Worm (Caenorhabditis elegans) whole organism, L4 larva: ENCODE measurements around the gene F47E1.1.

ENCODE experiments used
- D1046.2 ChIP-seq: fragments of 200-800 bp; sonication (Bioruptor generic); IDR thresholded peaks from 2 replicates; pipeline ENCODE4 v1.3.6; 2022; ENCODE audit warnings: missing genetic modification characterization, missing compliant biosample characterization
- T26A8.4 ChIP-seq: fragments of 200-800 bp; sonication (Bioruptor generic); IDR thresholded peaks from 2 replicates; pipeline ENCODE4 v1.3.6; 2022; ENCODE audit warnings: missing genetic modification characterization, missing compliant biosample characterization
- Y48G9A.11 ChIP-seq: fragments of 200-800 bp; sonication (Bioruptor generic); IDR thresholded peaks from 2 replicates; pipeline ENCODE4 v1.3.6; 2022; ENCODE audit warnings: missing genetic modification reagents, missing genetic modification characterization, missing compliant biosample characterization
- Y5F2A.4 ChIP-seq: fragments of 200-800 bp; sonication (Bioruptor generic); optimal IDR thresholded peaks from 2 replicates; lab custom pipeline; 2018; ENCODE audit warnings: mild to moderate bottlenecking, missing genetic modification characterization, missing compliant biosample characterization
- aly-2 ChIP-seq: sonication (generic microtip); optimal IDR thresholded peaks from 2 replicates; lab custom pipeline; 2018; ENCODE audit warnings: missing biosample characterization, missing genetic modification characterization
- attf-4 ChIP-seq: sonication (generic microtip); optimal IDR thresholded peaks from 3 replicates; lab custom pipeline; 2017; ENCODE audit warnings: missing biosample characterization, missing genetic modification characterization
- ceh-20 ChIP-seq: fragments of 200-800 bp; sonication (Bioruptor generic); IDR thresholded peaks from 2 replicates; pipeline ENCODE4 v1.3.6; 2022; ENCODE audit warnings: missing genetic modification reagents, missing genetic modification characterization, missing compliant biosample characterization
- ctbp-1 ChIP-seq: fragments of 200-800 bp; sonication (Bioruptor generic); IDR thresholded peaks from 2 replicates; pipeline ENCODE4 v1.3.6; 2022; ENCODE audit warnings: missing genetic modification reagents, missing genetic modification characterization, missing compliant biosample characterization
- daf-16 ChIP-seq, 3 experiments: sonication (generic microtip); optimal IDR thresholded peaks; 2 replicates each; lab custom pipeline; 2016 to 2017; ENCODE audit warnings: missing genetic modification characterization in 3 of 3, missing genetic modification reagents in 3 of 3, mild to moderate bottlenecking in 2 of 3, missing compliant biosample characterization in 2 of 3, missing biosample characterization in 1 of 3, moderate library complexity in 1 of 3
- daf-8 ChIP-seq: fragments of 200-800 bp; sonication (Bioruptor generic); IDR thresholded peaks from 2 replicates; pipeline ENCODE4 v1.3.6; 2022; ENCODE audit warnings: missing genetic modification characterization, missing compliant biosample characterization
- dmd-6 ChIP-seq: fragments of 200-800 bp; sonication (Bioruptor generic); IDR thresholded peaks from 2 replicates; pipeline ENCODE4 v1.3.6; 2022; ENCODE audit warnings: missing genetic modification reagents, missing genetic modification characterization, missing compliant biosample characterization
- dve-1 ChIP-seq: sonication (generic microtip); optimal IDR thresholded peaks from 2 replicates; lab custom pipeline; 2017; ENCODE audit warnings: antibody characterized with exemption, mild to moderate bottlenecking, missing genetic modification characterization, missing compliant biosample characterization; ENCODE audit not compliant: insufficient read depth
- egl-43 ChIP-seq: fragments of 200-800 bp; sonication (Bioruptor generic); IDR thresholded peaks from 2 replicates; pipeline ENCODE4 v1.3.6; 2022; ENCODE audit warnings: missing genetic modification reagents, missing genetic modification characterization, missing compliant biosample characterization
- hif-1 ChIP-seq, 2 experiments: sonication (generic microtip); optimal IDR thresholded peaks; 2 replicates each; lab custom pipeline; 2016 to 2017; ENCODE audit warnings: missing compliant biosample characterization in 2 of 2, missing genetic modification characterization in 2 of 2, missing genetic modification reagents in 2 of 2, missing genotype in 2 of 2, mild to moderate bottlenecking in 1 of 2
- hlh-11 ChIP-seq: fragments of 200-800 bp; sonication (Bioruptor generic); optimal IDR thresholded peaks from 2 replicates; lab custom pipeline; 2018; ENCODE audit warnings: mild to moderate bottlenecking, missing genetic modification characterization, missing compliant biosample characterization
- hlh-30 ChIP-seq: sonication (generic microtip); optimal IDR thresholded peaks from 2 replicates; lab custom pipeline; 2017; ENCODE audit warnings: antibody characterized with exemption, mild to moderate bottlenecking, missing genetic modification characterization, missing compliant biosample characterization; ENCODE audit not compliant: insufficient read depth
- lin-1 ChIP-seq: fragments of 200-800 bp; sonication (Bioruptor generic); IDR thresholded peaks from 2 replicates; pipeline ENCODE4 v1.3.6; 2022; ENCODE audit warnings: missing genetic modification reagents, missing genetic modification characterization, missing compliant biosample characterization
- lin-13 ChIP-seq: fragments of 150-350 bp; optimal IDR thresholded peaks from 2 replicates; lab custom pipeline; 2014; ENCODE audit warnings: missing biosample characterization, missing genetic modification reagents, missing genetic modification characterization
- lin-38 ChIP-seq: fragments of 200-800 bp; sonication (Bioruptor generic); IDR thresholded peaks from 2 replicates; pipeline ENCODE4 v1.3.6; 2022; ENCODE audit warnings: missing genetic modification reagents, missing genetic modification characterization, missing compliant biosample characterization
- lsy-2 ChIP-seq, 2 experiments: fragments of 150-350 bp in 1 of 2; sonication (generic microtip) in 1 of 2; optimal IDR thresholded peaks; 2 replicates each; lab custom pipeline; 2014 to 2017; ENCODE audit warnings: missing biosample characterization in 2 of 2, missing genetic modification characterization in 2 of 2
- madf-9 ChIP-seq: fragments of 200-800 bp; sonication (Bioruptor generic); conservative IDR thresholded peaks from 2 replicates; pipeline ENCODE4 v1.3.6; 2022; ENCODE audit warnings: missing genetic modification reagents, missing genetic modification characterization, missing compliant biosample characterization
- mep-1 ChIP-seq: fragments of 150-350 bp; sonication (generic microtip); optimal IDR thresholded peaks from 3 replicates; lab custom pipeline; 2014; ENCODE audit warnings: missing biosample characterization, missing genetic modification characterization
- mes-2 ChIP-seq: sonication (generic microtip); optimal IDR thresholded peaks from 2 replicates; lab custom pipeline; 2016; ENCODE audit warnings: missing genotype, mild to moderate bottlenecking, missing genetic modification characterization, missing compliant biosample characterization; ENCODE audit not compliant: poor library complexity, severe bottlenecking
- mxl-2 ChIP-seq: fragments of 200-800 bp; sonication (Bioruptor generic); conservative IDR thresholded peaks from 2 replicates; pipeline ENCODE4 v1.3.6; 2022; ENCODE audit warnings: missing genetic modification reagents, missing genetic modification characterization, missing compliant biosample characterization
- mxl-3 ChIP-seq: fragments of 200-800 bp; sonication (Bioruptor generic); optimal IDR thresholded peaks from 2 replicates; lab custom pipeline; 2018; ENCODE audit warnings: mild to moderate bottlenecking, missing genetic modification characterization, missing compliant biosample characterization
- nhr-11 ChIP-seq: fragments of 150-350 bp; optimal IDR thresholded peaks from 2 replicates; lab custom pipeline; 2014; ENCODE audit warnings: missing biosample characterization, missing genetic modification characterization
- nhr-28 ChIP-seq: fragments of 150-350 bp; optimal IDR thresholded peaks from 2 replicates; lab custom pipeline; 2014; ENCODE audit warnings: missing biosample characterization, missing genetic modification characterization
- nhr-41 ChIP-seq: fragments of 200-800 bp; sonication (Bioruptor generic); IDR thresholded peaks from 2 replicates; pipeline ENCODE4 v1.3.6; 2022; ENCODE audit warnings: missing genetic modification reagents, missing genetic modification characterization, missing compliant biosample characterization
- nhr-42 ChIP-seq: fragments of 200-800 bp; sonication (Bioruptor generic); IDR thresholded peaks from 2 replicates; pipeline ENCODE4 v1.3.6; 2022; ENCODE audit warnings: missing genetic modification characterization, missing compliant biosample characterization
- nhr-6 ChIP-seq: fragments of 150-350 bp; optimal IDR thresholded peaks from 2 replicates; lab custom pipeline; 2014; ENCODE audit warnings: missing biosample characterization, missing genetic modification characterization
- set-16 ChIP-seq: fragments of 200-800 bp; sonication (Bioruptor generic); IDR thresholded peaks from 2 replicates; pipeline ENCODE4 v1.3.6; 2022; ENCODE audit warnings: missing genetic modification reagents, missing genetic modification characterization, missing compliant biosample characterization
- tra-1 ChIP-seq: fragments of 200-800 bp; sonication (Bioruptor generic); IDR thresholded peaks from 2 replicates; pipeline ENCODE4 v1.3.6; 2022; ENCODE audit warnings: missing genetic modification reagents, missing genetic modification characterization, missing compliant biosample characterization
- unc-39 ChIP-seq: sonication (generic microtip); optimal IDR thresholded peaks from 2 replicates; lab custom pipeline; 2017; ENCODE audit warnings: missing biosample characterization, missing genetic modification characterization
- unc-62 ChIP-seq, 3 experiments: fragments of 150-350 bp in 1 of 3; sonication (generic microtip); optimal IDR thresholded peaks in 2 of 3; peaks in 1 of 3; 1 replicate in 1 of 3; 2 replicates in 2 of 3; lab custom pipeline; 2014 to 2017; ENCODE audit warnings: missing biosample characterization in 3 of 3, missing genetic modification characterization in 3 of 3, missing genetic modification reagents in 3 of 3, missing genotype in 1 of 3
- vab-7 ChIP-seq: fragments of 200-800 bp; sonication (Bioruptor generic); IDR thresholded peaks from 2 replicates; pipeline ENCODE4 v1.3.6; 2022; ENCODE audit warnings: missing genetic modification reagents, missing genetic modification characterization, missing compliant biosample characterization
- zag-1 ChIP-seq: fragments of 150-350 bp; optimal IDR thresholded peaks from 2 replicates; lab custom pipeline; 2014; ENCODE audit warnings: missing biosample characterization, missing genetic modification characterization
- ztf-11 ChIP-seq: fragments of 150-350 bp; optimal IDR thresholded peaks from 2 replicates; lab custom pipeline; 2014; ENCODE audit warnings: missing biosample characterization, missing genetic modification characterization

Gene F47E1.1

DNA sequence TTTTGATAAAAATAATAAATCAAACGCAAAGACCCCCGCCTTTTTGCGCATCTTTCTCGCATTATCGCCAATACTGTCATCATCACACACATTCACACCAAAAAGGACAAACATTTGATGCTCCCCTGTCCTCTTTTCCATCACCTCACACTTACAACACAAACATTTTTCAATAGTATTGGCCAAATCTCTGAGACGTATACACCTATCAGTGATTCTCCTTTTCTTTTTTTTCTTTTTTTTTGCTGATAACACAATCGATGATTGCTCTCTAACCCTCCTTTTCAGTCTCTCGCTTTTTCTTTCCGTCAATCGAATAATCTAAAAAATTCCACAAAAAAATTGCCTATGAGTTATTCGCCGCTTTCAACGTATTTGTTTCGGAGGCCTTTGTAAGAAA lies 19.9 kb downstream of the F47E1.1 start (continued):
- TF ChIP-seq daf-8 (GFP tag; lab: Robert Waterston, UW) (no peak), mxl-2 (GFP tag; lab: Robert Waterston, UW) (no peak), vab-7 (GFP tag; lab: Robert Waterston, UW) (no peak), unc-39 (no peak), ceh-20 (GFP tag; lab: Robert Waterston, UW) (0 out of 2 replicates have a peak, but pooled peaks have one; percentile 37), hlh-11 (tag; lab: Kevin White, UChicago) (peak; percentile 60), hif-1 (tag; optimal IDR thresholded peaks at IDR 0.05; lab: Kevin White, UChicago) (no peak), Y5F2A.4 (GFP tag; lab: Kevin White, UChicago) (no peak), D1046.2 (GFP tag; lab: Robert Waterston, UW) (no peak), tra-1 (GFP tag; lab: Robert Waterston, UW) (no peak), nhr-6 (tag; lab: Kevin White, UChicago) (peak; percentile 12), nhr-42 (no peak), lsy-2 (tag; optimal IDR thresholded peaks at IDR 0.05; lab: Kevin White, UChicago) (no peak), nhr-28 (tag; lab: Kevin White, UChicago) (peak; percentile 51), dmd-6 (GFP tag; lab: Robert Waterston, UW) (peak; percentile 56)

DNA sequence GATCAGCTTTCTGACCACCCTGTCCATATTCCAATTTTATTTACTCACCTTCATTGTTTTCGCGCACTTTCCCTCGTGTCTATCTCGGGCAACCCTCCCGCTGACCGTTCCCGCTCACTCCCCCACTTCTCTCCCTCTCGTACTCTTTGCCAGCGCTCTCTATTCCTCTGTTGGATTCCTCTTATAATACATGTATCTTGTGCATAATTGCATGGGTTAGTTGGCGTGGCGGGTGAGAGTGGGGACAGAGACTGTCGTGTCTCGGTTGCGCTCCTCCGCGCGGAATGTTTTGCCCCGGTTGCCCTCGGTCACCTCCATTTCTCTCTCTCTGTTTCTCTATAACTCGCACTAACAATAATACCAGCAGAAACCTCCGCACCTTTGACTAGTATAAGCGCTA lies 25.2 kb downstream of the F47E1.1 start:
- TF ChIP-seq ctbp-1 (no peak), egl-43 (GFP tag; lab: Robert Waterston, UW) (peak; percentile 43; the same call in 1 of the 2 replicates), lin-13 (GFP tag; lab: Kevin White, UChicago) (no peak), mxl-3 (peak; percentile 17), daf-16 (GFP tag; optimal IDR thresholded peaks at IDR 0.05; lab: Kevin White, UChicago) (no peak), daf-16 (tag; optimal IDR thresholded peaks at IDR 0.05; lab: Kevin White, UChicago) (peak; percentile 30), nhr-11 (tag; lab: Kevin White, UChicago) (no peak), mes-2 (tag; lab: Kevin White, UChicago) (peak; percentile 19), hlh-11 (tag; lab: Kevin White, UChicago) (peak; percentile 20), ztf-11 (tag; lab: Kevin White, UChicago) (no peak), Y48G9A.11 (GFP tag; lab: Robert Waterston, UW) (no peak), T26A8.4 (GFP tag; lab: Robert Waterston, UW) (no peak), daf-8 (GFP tag; lab: Robert Waterston, UW) (no peak), set-16 (GFP tag; lab: Robert Waterston, UW) (peak; percentile 42; the same call in 1 of the 2 replicates), lin-1 (GFP tag; lab: Robert Waterston, UW) (no peak), lin-38 (GFP tag; lab: Robert Waterston, UW) (no peak), attf-4 (tag; lab: Kevin White, UChicago) (no peak), nhr-41 (GFP tag; lab: Robert Waterston, UW) (no peak), nhr-28 (tag; lab: Kevin White, UChicago) (peak; percentile 10), dve-1 (tag; lab: Kevin White, UChicago) (peak; percentile 38), nhr-6 (tag; lab: Kevin White, UChicago) (no peak), madf-9 (GFP tag; lab: Robert Waterston, UW) (peak; percentile 65; the same call in 1 of the 2 replicates), zag-1 (no peak), unc-62 (GFP tag; optimal IDR thresholded peaks at IDR 0.05 in 1 of 2; lab: Kevin White, UChicago) (no peak), unc-62 (tag; optimal IDR thresholded peaks at IDR 0.05; lab: Kevin White, UChicago) (no peak), mep-1 (peak; percentile 12), hlh-30 (tag; lab: Kevin White, UChicago) (peak; percentile 56)
- TF ChIP-seq, all 104 proteins: peak for 11

DNA sequence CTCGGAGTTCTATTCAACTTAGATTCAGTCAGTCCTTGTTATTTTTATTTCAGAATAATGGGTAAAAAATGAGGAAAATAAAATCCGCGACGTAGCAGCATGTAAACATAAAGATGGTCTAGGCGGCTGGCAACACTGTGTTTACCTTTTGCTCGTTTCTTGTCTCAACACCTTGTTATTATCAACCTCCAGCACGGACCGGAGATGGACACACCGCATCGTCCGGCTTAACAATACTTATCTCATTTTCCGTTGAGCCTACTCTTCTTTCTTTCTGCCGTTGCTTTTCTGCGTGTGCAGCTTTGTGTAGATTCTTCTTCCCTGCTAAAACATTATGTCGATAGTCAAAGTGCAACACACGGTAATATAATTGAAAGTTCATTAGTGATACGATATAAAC lies 26.1 kb downstream of the F47E1.1 start:
- TF ChIP-seq aly-2 (tag; lab: Kevin White, UChicago): no peak
- no peak for TF ChIP-seq daf-16 (GFP tag; optimal IDR thresholded peaks at IDR 0.05; lab: Kevin White, UChicago)
- peak; percentile 49 for TF ChIP-seq daf-16 (tag; optimal IDR thresholded peaks at IDR 0.05; lab: Kevin White, UChicago)
- no peak for TF ChIP-seq Y5F2A.4 (GFP tag; lab: Kevin White, UChicago)
- peak; percentile 29 for TF ChIP-seq mes-2 (tag; lab: Kevin White, UChicago)
